Worm (Caenorhabditis elegans) whole organism, L3 larva: ENCODE measurements around the gene T03E6.8.

ENCODE experiments used
- ama-1 ChIP-seq: fragments of 150-350 bp; optimal IDR thresholded peaks from 2 replicates; lab custom pipeline; 2018
- daf-12 ChIP-seq: fragments of 150-350 bp; optimal IDR thresholded peaks from 2 replicates; lab custom pipeline; 2014; ENCODE audit warnings: missing biosample characterization, missing genetic modification reagents, missing genetic modification characterization
- egl-27 ChIP-seq: sonication (generic microtip); optimal IDR thresholded peaks from 4 replicates; lab custom pipeline; 2017; ENCODE audit warnings: missing biosample characterization, missing genetic modification reagents, missing genetic modification characterization
- elt-2 ChIP-seq: sonication (generic microtip); optimal IDR thresholded peaks from 2 replicates; lab custom pipeline; 2016; ENCODE audit warnings: missing genetic modification reagents, mild to moderate bottlenecking, missing genetic modification characterization, missing compliant biosample characterization
- elt-3 ChIP-seq, 3 experiments: fragments of 150-350 bp in 1 of 3; sonication (generic microtip) in 2 of 3; optimal IDR thresholded peaks; 2 replicates in 2 of 3; 4 replicates in 1 of 3; lab custom pipeline; 2014 to 2017; ENCODE audit warnings: missing biosample characterization in 3 of 3, missing genetic modification characterization in 3 of 3
- jun-1 ChIP-seq: fragments of 150-350 bp; optimal IDR thresholded peaks from 2 replicates; lab custom pipeline; 2014; ENCODE audit warnings: missing biosample characterization, missing genetic modification reagents, missing genetic modification characterization
- lin-15B ChIP-seq: fragments of 150-350 bp; optimal IDR thresholded peaks from 2 replicates; lab custom pipeline; 2014; ENCODE audit warnings: missing biosample characterization, missing genetic modification characterization
- nhr-28 ChIP-seq: fragments of 150-350 bp; optimal IDR thresholded peaks from 2 replicates; lab custom pipeline; 2014; ENCODE audit warnings: missing biosample characterization, missing genetic modification characterization
- nhr-43 ChIP-seq: sonication (generic microtip); optimal IDR thresholded peaks from 2 replicates; lab custom pipeline; 2016; ENCODE audit warnings: mild to moderate bottlenecking, missing genetic modification characterization, missing compliant biosample characterization; ENCODE audit not compliant: poor library complexity, severe bottlenecking
- nhr-77 ChIP-seq: fragments of 150-350 bp; optimal IDR thresholded peaks from 2 replicates; lab custom pipeline; 2014; ENCODE audit warnings: missing biosample characterization, missing genetic modification characterization
- skn-1 ChIP-seq: fragments of 150-350 bp; optimal IDR thresholded peaks from 2 replicates; lab custom pipeline; 2014; ENCODE audit warnings: missing biosample characterization, missing genetic modification characterization
- unc-62 ChIP-seq: fragments of 150-350 bp; sonication (generic microtip); optimal IDR thresholded peaks from 4 replicates; lab custom pipeline; 2014; ENCODE audit warnings: missing biosample characterization, missing genetic modification reagents, missing genetic modification characterization
- ztf-11 ChIP-seq: fragments of 150-350 bp; optimal IDR thresholded peaks from 2 replicates; lab custom pipeline; 2014; ENCODE audit warnings: missing biosample characterization, missing genetic modification characterization

ce11 chrV:16580424-16580823 lies 22.6 kb downstream of the T03E6.8 start, which contains the start of gene nhr-271:
- no peak for TF ChIP-seq skn-1 (tag; lab: Kevin White, UChicago)
- no peak for TF ChIP-seq nhr-43 (tag; lab: Kevin White, UChicago)
- no peak for TF ChIP-seq lin-15B (tag; lab: Kevin White, UChicago)
- no peak for TF ChIP-seq ztf-11
- TF ChIP-seq nhr-28 (tag; lab: Kevin White, UChicago) = no peak
- TF ChIP-seq nhr-77 (tag; lab: Kevin White, UChicago) = no peak
- TF ChIP-seq unc-62 (GFP tag; lab: Kevin White, UChicago) = no peak
- TF ChIP-seq egl-27 = no peak
- TF ChIP-seq elt-2 (tag; lab: Kevin White, UChicago) = no peak
- TF ChIP-seq elt-3 (tag; optimal IDR thresholded peaks at IDR 0.05; lab: Kevin White, UChicago) = no peak
- no peak for TF ChIP-seq daf-12 (tag; lab: Kevin White, UChicago)
- no peak for TF ChIP-seq jun-1
- TF ChIP-seq ama-1 (lab: Kevin White, UChicago) = no peak
